Fruit fly (Drosophila melanogaster): ENCODE measurements around the gene kuk.

The kuk gene

dm6 chr3R:17056905-17057251 lies 23.2 kb upstream of the kuk start (continued):
- peak; percentile 27 for TF ChIP-seq CG17829 (tag; optimal IDR thresholded peaks at IDR 0.05)
- peak; percentile 59 for TF ChIP-seq CG2712 (tag; optimal IDR thresholded peaks at IDR 0.05)
- 0 out of 2 replicates have a peak, but pooled peaks have one; percentile 4 for TF ChIP-seq bowl (GFP tag; IDR thresholded peaks at IDR 0.05)
- peak; percentile 38; the same call in 1 of the 2 replicates for TF ChIP-seq Xrp1 (GFP tag; IDR thresholded peaks at IDR 0.05)
- peak; percentile 5 for TF ChIP-seq Oli (tag; optimal IDR thresholded peaks at IDR 0.05)
- no peak for TF ChIP-seq Atf3 (GFP tag; optimal IDR thresholded peaks at IDR 0.05)
- TF ChIP-seq CG3995 (GFP tag; optimal IDR thresholded peaks at IDR 0.05): no peak
- no peak for TF ChIP-seq pb (GFP tag; optimal IDR thresholded peaks at IDR 0.05)
- TF ChIP-seq insv (GFP tag; optimal IDR thresholded peaks at IDR 0.05): no peak
- 0 out of 2 replicates have a peak, but pooled peaks have one; percentile 20 for TF ChIP-seq lmd (GFP tag; IDR thresholded peaks at IDR 0.05)
- peak; percentile 35; the same call in 1 of the 2 replicates for TF ChIP-seq CG14014 (GFP tag; IDR thresholded peaks at IDR 0.05)
- no peak for TF ChIP-seq CG7928 (GFP tag; optimal IDR thresholded peaks at IDR 0.05)
- peak; percentile 45 for TF ChIP-seq CG6254 (GFP tag; optimal IDR thresholded peaks at IDR 0.05)
- TF ChIP-seq CG2678 (tag; optimal IDR thresholded peaks at IDR 0.05): peak; percentile 3
- no peak for TF ChIP-seq CG11560 (tag; IDR thresholded peaks at IDR 0.05)
- TF ChIP-seq CG4424 (GFP tag; optimal IDR thresholded peaks at IDR 0.05): peak; percentile 7
- TF ChIP-seq pho (GFP tag; optimal IDR thresholded peaks at IDR 0.05): no peak
- TF ChIP-seq en (GFP tag; optimal IDR thresholded peaks at IDR 0.05): no peak
- no peak for TF ChIP-seq al (GFP tag; IDR thresholded peaks at IDR 0.05)
- TF ChIP-seq mirr (GFP tag; optimal IDR thresholded peaks at IDR 0.05): no peak
- no peak for TF ChIP-seq Fer1 (GFP tag; optimal IDR thresholded peaks at IDR 0.05)
- TF ChIP-seq hbn (GFP tag; IDR thresholded peaks at IDR 0.05; ENCODE audit: partially characterized antibody): no peak
- no peak for TF ChIP-seq Bteb2 (GFP tag; optimal IDR thresholded peaks at IDR 0.05)
- peak; percentile 27 for TF ChIP-seq trem (tag; optimal IDR thresholded peaks at IDR 0.05)
- TF ChIP-seq Fer3 (tag; optimal IDR thresholded peaks at IDR 0.05): peak; percentile 4
- TF ChIP-seq Pdp1 (GFP tag; optimal IDR thresholded peaks at IDR 0.05): peak in 1 of 2 experiments; percentile 21
- TF ChIP-seq CG6654 (GFP tag; optimal IDR thresholded peaks at IDR 0.05): peak; percentile 22
- TF ChIP-seq bigmax (GFP tag; optimal IDR thresholded peaks at IDR 0.05): no peak
- TF ChIP-seq Vsx1 (GFP tag; optimal IDR thresholded peaks at IDR 0.05): no peak
- no peak for TF ChIP-seq ro (GFP tag; IDR thresholded peaks at IDR 0.05)
- no peak for TF ChIP-seq rib (GFP tag; IDR thresholded peaks at IDR 0.05)
- TF ChIP-seq pnt (GFP tag; optimal IDR thresholded peaks at IDR 0.05): peak; percentile 2
- 0 out of 2 replicates have a peak, but pooled peaks have one; percentile 7 for TF ChIP-seq CG32772 (GFP tag; IDR thresholded peaks at IDR 0.05)
- TF ChIP-seq dmrt11E (tag; optimal IDR thresholded peaks at IDR 0.05): peak; percentile 10
- peak; percentile 16 for TF ChIP-seq gsb-n (tag; optimal IDR thresholded peaks at IDR 0.05)
- no peak for TF ChIP-seq nerfin-2 (GFP tag; IDR thresholded peaks at IDR 0.05; ENCODE audit: partially characterized antibody)
- peak; percentile 61 for TF ChIP-seq gem (tag; optimal IDR thresholded peaks at IDR 0.05)
- TF ChIP-seq CG3281 (GFP tag; optimal IDR thresholded peaks at IDR 0.05): peak; percentile 15
- peak; percentile 39; the same call in 1 of the 2 replicates for TF ChIP-seq vvl (GFP tag; IDR thresholded peaks at IDR 0.05)
- no peak for TF ChIP-seq CG12104 (GFP tag; optimal IDR thresholded peaks at IDR 0.05)
- no peak for TF ChIP-seq danr (GFP tag; IDR thresholded peaks at IDR 0.05)
- TF ChIP-seq unpg (GFP tag; optimal IDR thresholded peaks at IDR 0.05): peak; percentile 15
- TF ChIP-seq Sox100B (GFP tag; optimal IDR thresholded peaks at IDR 0.05): peak; percentile 34
- TF ChIP-seq Trl (optimal IDR thresholded peaks at IDR 0.05): no peak
- no peak for TF ChIP-seq Trl (GFP tag; optimal IDR thresholded peaks at IDR 0.05)
- TF ChIP-seq Sox102F (GFP tag; optimal IDR thresholded peaks at IDR 0.05): peak; percentile 33
- no peak for TF ChIP-seq exex (tag; optimal IDR thresholded peaks at IDR 0.05)
- no peak for TF ChIP-seq Dek (tag; optimal IDR thresholded peaks at IDR 0.05)
- TF ChIP-seq kni (GFP tag; optimal IDR thresholded peaks at IDR 0.05): no peak
- peak in 1 of 3 experiments; percentile 16 for TF ChIP-seq lola (GFP tag; optimal IDR thresholded peaks at IDR 0.05)
- 0 out of 2 replicates have a peak, but pooled peaks have one; percentile 33 for TF ChIP-seq ara (GFP tag; IDR thresholded peaks at IDR 0.05)

Data from whole organism, embryonic.